Fruit fly (Drosophila melanogaster) whole organism, adult: ENCODE data around the gene Dop1R1.

Experiments used
- CG12768 ChIP-seq: fragments of 200-800 bp; sonication (Bioruptor generic); optimal IDR thresholded peaks from 2 replicates; lab custom pipeline; 2017; ENCODE audit warnings: missing biosample characterization, missing genetic modification characterization, mild to moderate bottlenecking, moderate library complexity, missing genetic modification reagents
- CG14711 ChIP-seq: fragments of 200-800 bp; sonication (Bioruptor generic); optimal IDR thresholded peaks from 2 replicates; lab custom pipeline; 2018; ENCODE audit warnings: missing biosample characterization, mild to moderate bottlenecking, missing genetic modification characterization, moderate library complexity
- CG1620 ChIP-seq: fragments of 200-800 bp; sonication (Bioruptor generic); optimal IDR thresholded peaks from 2 replicates; lab custom pipeline; 2016; ENCODE audit warnings: missing biosample characterization, missing genetic modification characterization
- CG5204 ChIP-seq: fragments of 200-800 bp; sonication (Bioruptor generic); optimal IDR thresholded peaks from 2 replicates; lab custom pipeline; 2016; ENCODE audit warnings: missing biosample characterization, missing genetic modification characterization
- Mnt ChIP-seq: fragments of 200-800 bp; sonication (Bioruptor generic); optimal IDR thresholded peaks from 2 replicates; lab custom pipeline; 2016; ENCODE audit warnings: missing biosample characterization, mild to moderate bottlenecking, missing genetic modification characterization
- bab1 ChIP-seq: fragments of 200-800 bp; sonication (Bioruptor generic); optimal IDR thresholded peaks from 3 replicates; lab custom pipeline; 2019; ENCODE audit warnings: missing biosample characterization, mild to moderate bottlenecking, missing genetic modification characterization, moderate library complexity
- cic ChIP-seq: fragments of 200-800 bp; sonication (Bioruptor generic); optimal IDR thresholded peaks from 2 replicates; lab custom pipeline; 2017; ENCODE audit warnings: missing biosample characterization, mild to moderate bottlenecking, missing genetic modification characterization, moderate library complexity
- cnc ChIP-seq, 2 experiments: fragments of >200 bp; optimal IDR thresholded peaks; 2 replicates each; lab custom pipeline; 2017
- kay ChIP-seq: fragments of 200-800 bp; sonication (Bioruptor generic); peaks from one replicate; lab custom pipeline; 2016; ENCODE audit warnings: missing biosample characterization, missing genetic modification characterization, borderline replicate concordance
- ovo ChIP-seq: fragments of 200-800 bp; sonication (Bioruptor generic); optimal IDR thresholded peaks from 2 replicates; lab custom pipeline; 2016; ENCODE audit warnings: missing biosample characterization, missing genetic modification characterization
- pad ChIP-seq: fragments of 200-800 bp; sonication (Bioruptor generic); optimal IDR thresholded peaks from 3 replicates; lab custom pipeline; 2017; ENCODE audit warnings: missing biosample characterization, missing genetic modification characterization, mild to moderate bottlenecking, moderate library complexity, missing genetic modification reagents

DNA sequence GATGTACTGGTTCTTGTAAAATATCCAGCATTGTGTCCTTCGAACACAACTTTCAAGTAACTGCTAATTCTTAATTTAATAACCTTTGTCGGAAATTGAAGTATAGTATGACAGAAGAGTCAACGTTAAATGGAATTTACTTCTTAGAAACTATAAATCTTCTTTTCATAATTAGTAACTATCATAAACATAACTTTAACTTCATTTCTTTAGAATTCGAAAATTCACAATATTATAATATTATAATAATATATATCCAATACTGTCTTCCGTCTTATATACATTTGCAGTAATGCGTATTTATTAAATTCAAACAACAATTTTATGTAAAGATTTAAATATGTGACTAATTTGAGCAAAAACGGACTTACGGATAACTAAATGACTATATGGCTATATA, 60.9 kb downstream of the Dop1R1 start, which contains the start of gene Recs1:
- no peak for TF ChIP-seq CG14711
- TF ChIP-seq CG12768 (GFP tag; lab: Kevin White, UChicago), result no peak
- no peak for TF ChIP-seq cic (GFP tag; lab: Kevin White, UChicago)
- TF ChIP-seq CG5204 (GFP tag; lab: Kevin White, UChicago), result no peak
- no peak for TF ChIP-seq CG1620
- TF ChIP-seq ovo (GFP tag; lab: Kevin White, UChicago), result no peak
- no peak for TF ChIP-seq kay (GFP tag; lab: Kevin White, UChicago)
- no peak for TF ChIP-seq pad (GFP tag; lab: Kevin White, UChicago)
- TF ChIP-seq cnc (optimal IDR thresholded peaks at IDR 0.05; lab: Kevin White, UChicago), result no peak
- TF ChIP-seq bab1 (GFP tag; lab: Kevin White, UChicago), result no peak
- TF ChIP-seq Mnt, result no peak
